Worm (Caenorhabditis elegans) whole organism, early embryonic: Measurements from ENCODE around the gene cisd-1.

Source experiments
- B0310.2 ChIP-seq: sonication (generic microtip); optimal IDR thresholded peaks from 2 replicates; lab custom pipeline; 2016; ENCODE audit warnings: mild to moderate bottlenecking, missing genetic modification characterization, missing compliant biosample characterization
- F13C5.2 ChIP-seq: sonication (generic microtip); optimal IDR thresholded peaks from 2 replicates; lab custom pipeline; 2017; ENCODE audit warnings: mild to moderate bottlenecking, missing genetic modification characterization, inconsistent platforms, missing compliant biosample characterization
- aly-1 ChIP-seq: sonication (generic microtip); optimal IDR thresholded peaks from 2 replicates; lab custom pipeline; 2016; ENCODE audit warnings: missing genetic modification characterization, missing compliant biosample characterization
- ama-1 ChIP-seq: fragments of 150-350 bp; optimal IDR thresholded peaks from 2 replicates; lab custom pipeline; 2014
- ceh-13 ChIP-seq: fragments of 200-800 bp; sonication (Bioruptor generic); optimal IDR thresholded peaks from 2 replicates; lab custom pipeline; 2018; ENCODE audit warnings: mild to moderate bottlenecking, missing genetic modification characterization, missing compliant biosample characterization
- ceh-36 ChIP-seq: sonication (generic microtip); optimal IDR thresholded peaks from 2 replicates; lab custom pipeline; 2016; ENCODE audit warnings: missing genetic modification characterization, inconsistent platforms, missing compliant biosample characterization
- ets-7 ChIP-seq: sonication (generic microtip); optimal IDR thresholded peaks from 2 replicates; lab custom pipeline; 2016; ENCODE audit warnings: missing genotype, missing genetic modification characterization, missing compliant biosample characterization
- flt-1 ChIP-seq: fragments of 200-800 bp; sonication (Bioruptor generic); IDR thresholded peaks from 2 replicates; pipeline ENCODE4 v1.3.6; 2022; ENCODE audit warnings: missing genetic modification characterization, missing compliant biosample characterization
- hmbx-1 ChIP-seq: sonication (generic microtip); optimal IDR thresholded peaks from 2 replicates; lab custom pipeline; 2016; ENCODE audit warnings: mild to moderate bottlenecking, missing genetic modification characterization, missing compliant biosample characterization
- hmg-4 ChIP-seq: fragments of 200-800 bp; sonication (Bioruptor generic); optimal IDR thresholded peaks from 2 replicates; lab custom pipeline; 2018; ENCODE audit warnings: mild to moderate bottlenecking, missing genetic modification characterization, missing compliant biosample characterization
- hnd-1 ChIP-seq: sonication (generic microtip); optimal IDR thresholded peaks from 2 replicates; lab custom pipeline; 2016; ENCODE audit warnings: missing genetic modification characterization, missing compliant biosample characterization
- pes-1 ChIP-seq: fragments of 200-800 bp; sonication (Bioruptor generic); IDR thresholded peaks from 2 replicates; pipeline ENCODE4 v1.3.6; 2022; ENCODE audit warnings: missing genetic modification reagents, missing genetic modification characterization, missing compliant biosample characterization
- scrt-1 ChIP-seq: fragments of 200-800 bp; sonication (Bioruptor generic); IDR thresholded peaks from 2 replicates; pipeline ENCODE4 v1.3.6; 2022; ENCODE audit warnings: missing genetic modification characterization, missing compliant biosample characterization
- sea-1 ChIP-seq: fragments of 200-800 bp; sonication (Bioruptor generic); conservative IDR thresholded peaks from 2 replicates; pipeline ENCODE4 v1.3.6; 2022; ENCODE audit warnings: missing genetic modification characterization, missing compliant biosample characterization
- tbx-11 ChIP-seq: fragments of 200-800 bp; sonication (Bioruptor generic); IDR thresholded peaks from 2 replicates; pipeline ENCODE4 v1.3.6; 2022; ENCODE audit warnings: missing genetic modification characterization, missing compliant biosample characterization
- tbx-37 ChIP-seq: fragments of 200-800 bp; sonication (Bioruptor generic); conservative IDR thresholded peaks from 2 replicates; pipeline ENCODE4 v1.3.6; 2022; ENCODE audit warnings: missing genetic modification reagents, missing genetic modification characterization, missing compliant biosample characterization
- tra-4 ChIP-seq: sonication (generic microtip); optimal IDR thresholded peaks from 2 replicates; lab custom pipeline; 2017; ENCODE audit warnings: missing genetic modification characterization, missing compliant biosample characterization

The cisd-1 gene

DNA sequence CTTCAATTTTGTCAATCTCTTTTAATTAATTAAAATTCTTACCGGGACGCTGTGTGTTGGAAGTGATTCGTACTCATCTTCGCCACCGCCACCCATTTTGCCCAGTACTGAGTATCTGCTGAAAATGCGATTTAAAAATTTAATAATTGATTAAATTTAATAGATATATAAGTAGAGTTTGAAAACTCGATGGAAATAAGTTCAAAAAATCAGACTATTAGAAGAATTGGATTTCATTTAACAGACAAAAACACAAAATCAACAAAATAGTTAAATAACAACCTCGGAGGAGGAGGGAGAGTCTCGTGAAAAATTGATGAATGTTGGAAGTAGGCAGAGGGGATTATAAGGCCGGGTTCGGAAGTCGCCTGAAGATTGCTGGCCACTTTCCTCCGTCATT is 2.5 kb upstream of the cisd-1 start, which contains the start of gene mfn-1:
TSS of gene mfn-1 (minus strand) at position 101 of the 400 bp plus-strand sequence.
- no peak for TF ChIP-seq aly-1 (tag; lab: Kevin White, UChicago)
- no peak for TF ChIP-seq ama-1 (lab: Kevin White, UChicago)
- no peak for TF ChIP-seq hnd-1 (tag; lab: Kevin White, UChicago)
- TF ChIP-seq tra-4 (tag; lab: Kevin White, UChicago) = no peak
- no peak for TF ChIP-seq ets-7 (tag; lab: Kevin White, UChicago)
- TF ChIP-seq flt-1 (GFP tag; lab: Robert Waterston, UW) = no peak
- no peak for TF ChIP-seq ceh-13 (GFP tag; lab: Kevin White, UChicago)
- no peak for TF ChIP-seq hmbx-1 (tag; lab: Kevin White, UChicago)
- TF ChIP-seq B0310.2 = no peak
- TF ChIP-seq hmg-4 = no peak
- TF ChIP-seq ceh-36 = no peak
- no peak for TF ChIP-seq sea-1 (GFP tag; lab: Robert Waterston, UW)
- TF ChIP-seq pes-1 (GFP tag; lab: Robert Waterston, UW) = no peak
- TF ChIP-seq tbx-37 = no peak
- no peak for TF ChIP-seq tbx-11
- TF ChIP-seq scrt-1 (GFP tag; lab: Robert Waterston, UW) = no peak
- TF ChIP-seq F13C5.2 (tag; lab: Kevin White, UChicago) = no peak

DNA sequence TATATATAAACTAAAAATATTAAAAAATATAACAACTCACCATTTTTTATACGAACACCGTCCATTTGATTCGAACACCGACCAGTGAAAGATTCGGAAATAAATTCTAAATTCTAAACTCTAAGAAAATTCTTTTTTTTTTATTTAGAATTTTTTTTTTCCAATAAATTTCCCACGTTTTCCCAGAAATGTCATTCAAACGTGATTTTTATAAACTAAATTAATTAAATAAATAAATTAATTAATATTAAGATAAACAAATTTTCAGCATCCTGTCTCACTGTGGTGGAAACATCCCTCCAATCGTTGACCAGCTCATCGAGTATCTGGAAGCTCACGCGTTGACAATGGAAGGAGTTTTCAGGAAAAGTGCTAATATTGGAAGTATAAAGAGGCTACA is 1.9 kb downstream of the cisd-1 start, which contains the start of gene klp-17:
TSS of gene klp-17 (minus strand) at position 101 of the 400 bp plus-strand sequence.
- no peak for TF ChIP-seq ceh-36
- TF ChIP-seq hnd-1 (tag; lab: Kevin White, UChicago) = no peak
- TF ChIP-seq ets-7 (tag; lab: Kevin White, UChicago) = no peak
- TF ChIP-seq hmbx-1 (tag; lab: Kevin White, UChicago) = no peak
- TF ChIP-seq scrt-1 (GFP tag; lab: Robert Waterston, UW) = no peak
- no peak for TF ChIP-seq F13C5.2 (tag; lab: Kevin White, UChicago)
- no peak for TF ChIP-seq tbx-11
- no peak for TF ChIP-seq hmg-4
- TF ChIP-seq aly-1 (tag; lab: Kevin White, UChicago) = no peak
- TF ChIP-seq flt-1 (GFP tag; lab: Robert Waterston, UW) = no peak
- TF ChIP-seq sea-1 (GFP tag; lab: Robert Waterston, UW) = no peak
- no peak for TF ChIP-seq tra-4 (tag; lab: Kevin White, UChicago)
- no peak for TF ChIP-seq B0310.2
- no peak for TF ChIP-seq ama-1 (lab: Kevin White, UChicago)
- TF ChIP-seq pes-1 (GFP tag; lab: Robert Waterston, UW) = no peak
- TF ChIP-seq ceh-13 (GFP tag; lab: Kevin White, UChicago) = no peak
- no peak for TF ChIP-seq tbx-37

DNA sequence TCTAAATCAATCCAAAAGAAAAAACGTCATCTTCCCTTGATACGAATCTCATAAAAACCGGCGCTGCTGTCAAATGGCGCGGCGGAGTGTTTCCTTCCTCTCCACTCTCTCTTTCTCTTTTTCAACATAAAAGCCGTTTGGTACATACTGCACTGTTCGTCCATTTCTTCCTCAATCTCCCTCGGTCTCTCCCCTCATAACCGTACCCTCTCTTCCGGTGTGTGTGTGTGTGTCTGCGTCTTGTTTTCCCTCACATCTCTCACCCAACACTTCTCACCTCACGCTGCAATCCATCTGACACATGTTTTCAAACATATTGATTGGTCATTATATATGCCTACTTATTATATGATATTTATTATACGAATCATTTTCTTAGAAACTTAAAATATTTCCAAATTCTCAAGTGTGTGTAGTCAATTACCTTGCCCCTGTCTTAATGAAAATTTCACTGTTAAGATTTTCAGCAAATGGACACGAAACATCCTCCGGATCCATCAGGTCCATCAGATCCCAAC is 4.9 kb downstream of the cisd-1 start, which contains the start of the genes aars-1 and rga-1:
TSS of gene aars-1 (minus strand) at position 71 of the 518 bp plus-strand sequence.
TSS of gene rga-1 (plus strand) at position 468 of the 518 bp plus-strand sequence.
- peak; percentile 61 for TF ChIP-seq ets-7 (tag; lab: Kevin White, UChicago)
- no peak for TF ChIP-seq hmbx-1 (tag; lab: Kevin White, UChicago)
- no peak for TF ChIP-seq aly-1 (tag; lab: Kevin White, UChicago)
- TF ChIP-seq B0310.2 = no peak
- TF ChIP-seq pes-1 (GFP tag; lab: Robert Waterston, UW) = no peak
- no peak for TF ChIP-seq tra-4 (tag; lab: Kevin White, UChicago)
- no peak for TF ChIP-seq scrt-1 (GFP tag; lab: Robert Waterston, UW)
- no peak for TF ChIP-seq tbx-11
- no peak for TF ChIP-seq ceh-13 (GFP tag; lab: Kevin White, UChicago)
- peak; percentile 27 for TF ChIP-seq F13C5.2 (tag; lab: Kevin White, UChicago)
- no peak for TF ChIP-seq ama-1 (lab: Kevin White, UChicago)
- no peak for TF ChIP-seq flt-1 (GFP tag; lab: Robert Waterston, UW)
- TF ChIP-seq tbx-37 = no peak; the same call in 1 of the 2 replicates
- no peak for TF ChIP-seq ceh-36

DNA sequence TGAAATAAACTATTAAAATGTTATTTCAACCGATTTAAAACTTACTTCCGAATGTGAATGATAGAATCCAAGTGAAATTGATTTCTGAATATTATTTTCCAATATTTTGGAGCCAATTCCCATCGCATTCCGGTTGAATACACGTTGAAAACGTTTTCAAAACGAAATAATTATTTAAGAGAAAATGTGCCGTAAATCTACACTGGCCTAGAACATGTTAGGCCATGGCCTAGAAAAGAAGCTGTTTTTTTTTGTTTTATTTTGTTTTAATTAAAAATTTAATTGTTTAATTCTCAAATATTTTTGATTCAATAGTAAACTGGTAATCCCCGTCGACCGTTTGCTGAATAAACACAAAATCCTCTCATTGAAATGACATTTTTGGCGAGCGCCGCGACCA is 5.5 kb downstream of the cisd-1 start:
- TF ChIP-seq ceh-13 (GFP tag; lab: Kevin White, UChicago) (no peak), flt-1 (GFP tag; lab: Robert Waterston, UW) (no peak), hmg-4 (no peak), tra-4 (tag; lab: Kevin White, UChicago) (no peak), scrt-1 (GFP tag; lab: Robert Waterston, UW) (no peak), hnd-1 (tag; lab: Kevin White, UChicago) (no peak), hmbx-1 (tag; lab: Kevin White, UChicago) (no peak), tbx-37 (no peak), ama-1 (lab: Kevin White, UChicago) (no peak), F13C5.2 (tag; lab: Kevin White, UChicago) (no peak), aly-1 (tag; lab: Kevin White, UChicago) (no peak), sea-1 (GFP tag; lab: Robert Waterston, UW) (no peak), ets-7 (tag; lab: Kevin White, UChicago) (no peak), ceh-36 (no peak), pes-1 (GFP tag; lab: Robert Waterston, UW) (no peak), tbx-11 (no peak), B0310.2 (no peak)

DNA sequence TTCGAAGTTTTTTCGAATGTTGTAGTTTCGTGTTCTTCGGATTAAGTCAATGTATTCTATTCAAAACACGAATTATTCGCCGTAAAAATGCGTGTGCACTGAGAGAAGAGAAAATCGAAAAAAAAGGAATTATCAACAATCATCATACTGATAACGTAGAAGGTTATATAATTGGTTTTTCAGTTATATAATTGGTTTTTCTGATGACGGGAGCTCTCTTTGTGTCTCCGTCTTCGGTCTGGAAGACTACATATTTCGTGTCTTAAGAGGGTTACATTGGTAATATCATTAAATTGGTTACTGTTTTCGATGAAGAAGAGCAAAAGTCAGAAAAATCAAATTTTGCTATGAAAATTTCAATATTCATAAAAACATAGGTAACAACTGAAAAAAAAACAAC is 9.5 kb downstream of the cisd-1 start:
- TF ChIP-seq aly-1 (tag; lab: Kevin White, UChicago) (no peak), hmbx-1 (tag; lab: Kevin White, UChicago) (no peak), F13C5.2 (tag; lab: Kevin White, UChicago) (no peak), ceh-13 (GFP tag; lab: Kevin White, UChicago) (no peak)

DNA sequence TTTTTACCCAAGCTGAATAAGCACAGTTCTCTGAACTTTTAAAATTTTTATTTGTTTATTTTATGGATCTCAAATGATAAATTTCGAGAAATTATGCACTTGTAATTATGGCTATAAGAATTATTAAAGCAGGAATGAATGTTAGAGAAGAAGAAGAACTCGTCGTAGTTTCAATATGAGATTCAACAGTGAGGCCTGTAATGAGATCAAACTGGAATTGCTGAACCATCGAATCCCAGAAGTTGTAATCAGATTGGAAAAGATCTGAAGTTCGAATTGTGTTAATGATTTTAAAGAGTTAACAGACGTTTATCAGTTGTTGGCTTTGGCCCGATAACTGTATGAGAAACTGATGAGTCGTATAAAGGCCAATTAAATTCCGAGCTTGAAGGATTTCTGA is 13.7 kb downstream of the cisd-1 start:
- no peak for TF ChIP-seq tbx-11

DNA sequence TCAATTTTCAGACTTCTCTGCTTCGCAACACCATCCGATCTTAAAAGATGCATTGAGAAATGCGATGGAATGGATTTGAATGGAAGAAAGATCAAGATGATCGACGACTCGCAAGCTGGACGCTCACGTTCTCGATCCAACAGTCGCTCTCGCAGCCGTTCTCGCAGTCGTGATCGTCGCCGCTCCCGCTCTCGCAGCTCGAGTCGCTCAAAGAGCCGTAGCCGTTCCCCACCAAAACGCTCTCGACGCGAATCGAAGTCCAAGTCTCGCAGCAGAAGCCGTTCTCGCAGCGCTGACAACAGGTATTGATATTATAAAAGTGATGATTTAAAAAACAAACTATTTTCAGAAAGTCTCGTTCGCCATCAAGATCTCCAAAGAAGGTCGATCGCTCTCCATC is 14.3 kb downstream of the cisd-1 start:
- TF ChIP-seq sea-1 (GFP tag; lab: Robert Waterston, UW) (no peak), flt-1 (GFP tag; lab: Robert Waterston, UW) (no peak), tra-4 (tag; lab: Kevin White, UChicago) (no peak), ceh-13 (GFP tag; lab: Kevin White, UChicago) (no peak), ceh-36 (no peak), hmbx-1 (tag; lab: Kevin White, UChicago) (no peak), hnd-1 (tag; lab: Kevin White, UChicago) (no peak), scrt-1 (GFP tag; lab: Robert Waterston, UW) (no peak), ets-7 (tag; lab: Kevin White, UChicago) (no peak), tbx-11 (no peak), B0310.2 (no peak), F13C5.2 (tag; lab: Kevin White, UChicago) (no peak), tbx-37 (no peak), aly-1 (tag; lab: Kevin White, UChicago) (no peak), hmg-4 (no peak), pes-1 (GFP tag; lab: Robert Waterston, UW) (no peak)
